Fruit fly (Drosophila melanogaster) whole organism, embryonic: Measurements from ENCODE around the gene Spn28B.

ENCODE experiments used
- C15 ChIP-seq: fragments of 200-800 bp; sonication (Bioruptor generic); IDR thresholded peaks from 3 replicates; pipeline ENCODE4 v1.3.6; 2022; ENCODE audit warnings: missing biosample characterization, missing genetic modification characterization
- CG10431 ChIP-seq: fragments of 200-800 bp; sonication (Bioruptor generic); optimal IDR thresholded peaks from 3 replicates; lab custom pipeline; 2018; ENCODE audit warnings: missing biosample characterization, mild to moderate bottlenecking, missing genetic modification characterization
- CG11093 ChIP-seq: fragments of 200-800 bp; sonication (Bioruptor generic); IDR thresholded peaks from 3 replicates; pipeline ENCODE4 v1.3.6; 2022; ENCODE audit warnings: missing biosample characterization, missing genetic modification characterization
- CG11504 ChIP-seq: fragments of 200-800 bp; sonication (Bioruptor generic); optimal IDR thresholded peaks from 3 replicates; lab custom pipeline; 2019; ENCODE audit warnings: missing biosample characterization, mild to moderate bottlenecking, missing genetic modification characterization, moderate library complexity
- CG12104 ChIP-seq: fragments of 200-800 bp; sonication (Bioruptor generic); optimal IDR thresholded peaks from 3 replicates; lab custom pipeline; 2016; ENCODE audit warnings: missing biosample characterization, missing genetic modification characterization
- CG18262 ChIP-seq: fragments of 200-800 bp; optimal IDR thresholded peaks from 3 replicates; lab custom pipeline; 2019; ENCODE audit warnings: missing biosample characterization, mild to moderate bottlenecking, missing genetic modification characterization, moderate library complexity
- CG2875 ChIP-seq: fragments of 200-800 bp; sonication (Bioruptor generic); optimal IDR thresholded peaks from 2 replicates; lab custom pipeline; 2017; ENCODE audit warnings: missing biosample characterization, mild to moderate bottlenecking, missing genetic modification characterization, missing genetic modification reagents
- CG3407 ChIP-seq: fragments of 200-800 bp; sonication (Bioruptor generic); optimal IDR thresholded peaks from 2 replicates; lab custom pipeline; 2018; ENCODE audit warnings: missing biosample characterization, mild to moderate bottlenecking, missing genetic modification characterization
- CG3726 ChIP-seq: fragments of 200-800 bp; sonication (Bioruptor generic); IDR thresholded peaks from 3 replicates; pipeline ENCODE4, ENCODE4 v1.3.6; 2022; ENCODE audit warnings: missing biosample characterization, missing genetic modification characterization
- CG4854 ChIP-seq: fragments of 200-800 bp; sonication (Bioruptor generic); optimal IDR thresholded peaks from 2 replicates; lab custom pipeline; 2016; ENCODE audit warnings: missing biosample characterization, missing genetic modification characterization, inconsistent platforms
- CG5245 ChIP-seq: fragments of 200-800 bp; sonication (Bioruptor generic); optimal IDR thresholded peaks from 3 replicates; lab custom pipeline; 2016; ENCODE audit warnings: missing biosample characterization, missing genetic modification characterization
- CG6791 ChIP-seq: fragments of 200-800 bp; sonication (Bioruptor generic); IDR thresholded peaks from 3 replicates; pipeline ENCODE4 v1.3.6; 2022; ENCODE audit warnings: missing biosample characterization, missing genetic modification characterization; ENCODE audit not compliant: partially characterized antibody
- CG6813 ChIP-seq: fragments of 200-800 bp; sonication (Bioruptor generic); optimal IDR thresholded peaks from 2 replicates; lab custom pipeline; 2017; ENCODE audit warnings: missing biosample characterization, missing genetic modification characterization, mild to moderate bottlenecking, moderate library complexity, missing genetic modification reagents
- CG7372 ChIP-seq: fragments of 200-800 bp; sonication (Bioruptor generic); IDR thresholded peaks from 2 replicates; pipeline ENCODE4 v1.3.6; 2022; ENCODE audit warnings: missing biosample characterization, missing genetic modification characterization
- CG7987 ChIP-seq: fragments of 200-800 bp; sonication (Bioruptor generic); optimal IDR thresholded peaks from 2 replicates; lab custom pipeline; 2018; ENCODE audit warnings: missing biosample characterization, mild to moderate bottlenecking, missing genetic modification characterization, moderate library complexity
- CG8359 ChIP-seq: fragments of 200-800 bp; sonication (Bioruptor generic); optimal IDR thresholded peaks from 2 replicates; lab custom pipeline; 2017; ENCODE audit warnings: missing biosample characterization, mild to moderate bottlenecking, missing genetic modification characterization, borderline replicate concordance
- CG8478 ChIP-seq: fragments of >200 bp; optimal IDR thresholded peaks from 2 replicates; lab custom pipeline; 2018
- CoRest ChIP-seq: fragments of 200-800 bp; sonication (Bioruptor generic); optimal IDR thresholded peaks from 3 replicates; lab custom pipeline; 2018; ENCODE audit warnings: missing biosample characterization, mild to moderate bottlenecking, missing genetic modification characterization, moderate library complexity
- Dbx ChIP-seq: fragments of 200-800 bp; sonication (Bioruptor generic); IDR thresholded peaks from 3 replicates; pipeline ENCODE4 v1.3.6; 2022; ENCODE audit warnings: missing biosample characterization, missing genetic modification characterization
- Dref ChIP-seq: fragments of 200-800 bp; sonication (Bioruptor generic); IDR thresholded peaks from 2 replicates; pipeline ENCODE4 v1.3.6; 2022; ENCODE audit warnings: missing biosample characterization, missing genetic modification characterization
- ERR ChIP-seq: fragments of 200-800 bp; sonication (Bioruptor generic); optimal IDR thresholded peaks from 2 replicates; lab custom pipeline; 2016; ENCODE audit warnings: missing biosample characterization, missing genetic modification characterization
- Fer1 ChIP-seq: fragments of 200-800 bp; sonication (Bioruptor generic); optimal IDR thresholded peaks from 2 replicates; lab custom pipeline; 2017; ENCODE audit warnings: missing biosample characterization, mild to moderate bottlenecking, missing genetic modification characterization
- Hand ChIP-seq: fragments of 200-800 bp; sonication (Bioruptor generic); optimal IDR thresholded peaks from 2 replicates; lab custom pipeline; 2017; ENCODE audit warnings: mild to moderate bottlenecking, missing biosample characterization, missing genetic modification reagents, missing genetic modification characterization
- MESR4 ChIP-seq: fragments of 200-800 bp; sonication (Bioruptor generic); optimal IDR thresholded peaks from 2 replicates; lab custom pipeline; 2018; ENCODE audit warnings: missing biosample characterization, mild to moderate bottlenecking, missing genetic modification characterization, moderate library complexity
- Six4 ChIP-seq: fragments of 200-800 bp; sonication (Bioruptor generic); optimal IDR thresholded peaks from 2 replicates; lab custom pipeline; 2016; ENCODE audit warnings: missing biosample characterization, missing genetic modification characterization
- Sox100B ChIP-seq: fragments of 200-800 bp; sonication (Bioruptor generic); optimal IDR thresholded peaks from 3 replicates; lab custom pipeline; 2018; ENCODE audit warnings: missing biosample characterization, mild to moderate bottlenecking, missing genetic modification characterization
- Usf ChIP-seq: fragments of 200-800 bp; sonication (Bioruptor generic); optimal IDR thresholded peaks from 2 replicates; lab custom pipeline; 2017; ENCODE audit warnings: missing genotype, missing biosample characterization, missing genetic modification characterization
- Vsx1 ChIP-seq: fragments of 200-800 bp; sonication (Bioruptor generic); optimal IDR thresholded peaks from 2 replicates; lab custom pipeline; 2017; ENCODE audit warnings: missing biosample characterization, mild to moderate bottlenecking, missing genetic modification characterization, missing genetic modification reagents
- abd-A ChIP-seq: fragments of 200-800 bp; sonication (Bioruptor generic); optimal IDR thresholded peaks from 3 replicates; lab custom pipeline; 2019; ENCODE audit warnings: missing biosample characterization, mild to moderate bottlenecking, missing genetic modification characterization, moderate library complexity
- crp ChIP-seq, 2 experiments: fragments of 200-800 bp; sonication (Bioruptor generic); optimal IDR thresholded peaks; 2 replicates in 1 of 2; 3 replicates in 1 of 2; lab custom pipeline; 2017; ENCODE audit warnings: missing biosample characterization in 2 of 2, missing genetic modification characterization in 2 of 2, mild to moderate bottlenecking in 1 of 2, moderate library complexity in 1 of 2
- dimm ChIP-seq: fragments of 200-800 bp; sonication (Bioruptor generic); IDR thresholded peaks from 2 replicates; pipeline ENCODE4 v1.3.6; 2022; ENCODE audit warnings: missing biosample characterization, missing genetic modification characterization
- eve ChIP-seq, 2 experiments: fragments of >200 bp; optimal IDR thresholded peaks; 2 replicates each; lab custom pipeline; 2017; ENCODE audit warnings: missing biosample characterization in 2 of 2, missing genetic modification characterization in 2 of 2
- gro ChIP-seq: fragments of 200-800 bp; sonication (Bioruptor generic); optimal IDR thresholded peaks from 2 replicates; lab custom pipeline; 2016; ENCODE audit warnings: missing biosample characterization, missing genetic modification characterization
- hbn ChIP-seq: fragments of 200-800 bp; sonication (Bioruptor generic); IDR thresholded peaks from 2 replicates; pipeline ENCODE4 v1.3.6; 2022; ENCODE audit warnings: missing biosample characterization, missing genetic modification characterization; ENCODE audit not compliant: partially characterized antibody
- hth ChIP-seq: fragments of >200 bp; optimal IDR thresholded peaks from 2 replicates; lab custom pipeline; 2017; ENCODE audit warnings: inconsistent platforms
- ind ChIP-seq: fragments of 200-800 bp; sonication (Bioruptor generic); optimal IDR thresholded peaks from 3 replicates; lab custom pipeline; 2016; ENCODE audit warnings: missing biosample characterization, missing genetic modification characterization
- lola ChIP-seq, 3 experiments: fragments of >200 bp in 2 of 3; fragments of 200-800 bp in 1 of 3; sonication (Bioruptor generic) in 1 of 3; optimal IDR thresholded peaks; 2 replicates each; lab custom pipeline; 2017 to 2019; ENCODE audit warnings: missing biosample characterization in 3 of 3, missing genetic modification characterization in 3 of 3, mild to moderate bottlenecking in 1 of 3, moderate library complexity in 1 of 3
- nau ChIP-seq: fragments of 200-800 bp; sonication (Bioruptor generic); optimal IDR thresholded peaks from 3 replicates; lab custom pipeline; 2017; ENCODE audit warnings: missing biosample characterization, mild to moderate bottlenecking, missing genetic modification characterization, missing genetic modification reagents
- oc ChIP-seq: fragments of 200-800 bp; sonication (Bioruptor generic); optimal IDR thresholded peaks from 2 replicates; lab custom pipeline; 2018; ENCODE audit warnings: missing biosample characterization, mild to moderate bottlenecking, missing genetic modification characterization, moderate library complexity
- phol ChIP-seq: fragments of 200-800 bp; sonication (Bioruptor generic); optimal IDR thresholded peaks from 3 replicates; lab custom pipeline; 2018; ENCODE audit warnings: missing biosample characterization, mild to moderate bottlenecking, missing genetic modification characterization, moderate library complexity
- ranshi ChIP-seq: fragments of 200-800 bp; sonication (Bioruptor generic); IDR thresholded peaks from 2 replicates; pipeline ENCODE4 v1.3.6; 2022; ENCODE audit warnings: missing biosample characterization, missing genetic modification characterization
- rib ChIP-seq: fragments of 200-800 bp; sonication (Bioruptor generic); IDR thresholded peaks from 2 replicates; pipeline ENCODE4 v1.3.6; 2022; ENCODE audit warnings: missing biosample characterization, missing genetic modification characterization
- seq ChIP-seq: fragments of 200-800 bp; sonication (Bioruptor generic); IDR thresholded peaks from 2 replicates; pipeline ENCODE4 v1.3.6; 2022; ENCODE audit warnings: missing biosample characterization, missing genetic modification characterization
- tll ChIP-seq, 2 experiments: fragments of 200-800 bp in 1 of 2; fragments of >200 bp in 1 of 2; sonication (Bioruptor generic) in 1 of 2; optimal IDR thresholded peaks; 2 replicates each; lab custom pipeline; 2017 to 2019; ENCODE audit warnings: missing biosample characterization in 2 of 2, missing genetic modification characterization in 2 of 2, mild to moderate bottlenecking in 1 of 2, moderate library complexity in 1 of 2
- tup ChIP-seq: fragments of 200-800 bp; sonication (Bioruptor generic); optimal IDR thresholded peaks from 2 replicates; lab custom pipeline; 2016; ENCODE audit warnings: missing biosample characterization, mild to moderate bottlenecking, missing genetic modification characterization, moderate library complexity
- twi ChIP-seq: fragments of 200-800 bp; optimal IDR thresholded peaks from 2 replicates; lab custom pipeline; 2019; ENCODE audit warnings: missing biosample characterization, mild to moderate bottlenecking, missing genetic modification characterization, moderate library complexity
- unc-4 ChIP-seq: fragments of 200-800 bp; sonication (Bioruptor generic); IDR thresholded peaks from 2 replicates; pipeline ENCODE4 v1.3.6; 2022; ENCODE audit warnings: missing biosample characterization, missing genetic modification characterization; ENCODE audit not compliant: partially characterized antibody
- vvl ChIP-seq: fragments of 200-800 bp; sonication (Bioruptor generic); IDR thresholded peaks from 2 replicates; pipeline ENCODE4 v1.3.6; 2022; ENCODE audit warnings: missing biosample characterization, missing genetic modification characterization
- zf30C ChIP-seq: fragments of 200-800 bp; sonication (Bioruptor generic); optimal IDR thresholded peaks from 3 replicates; lab custom pipeline; 2018; ENCODE audit warnings: missing biosample characterization, mild to moderate bottlenecking, missing genetic modification characterization

Gene Spn28B

dm6 chr2L:7532644-7533324 is 48.9 kb upstream of the Spn28B start (continued):
- TF ChIP-seq CG2875 (GFP tag; lab: Kevin White, UChicago) (no peak), phol (tag; lab: Kevin White, UChicago) (peak; percentile 68), twi (tag; lab: Kevin White, UChicago) (peak; percentile 37), nau (GFP tag; lab: Kevin White, UChicago) (no peak), dimm (no peak), Sox100B (GFP tag; lab: Kevin White, UChicago) (no peak), eve (GFP tag; optimal IDR thresholded peaks at IDR 0.05; lab: Kevin White, UChicago) (peak in 1 of 2 experiments; percentile 28), crp (GFP tag; optimal IDR thresholded peaks at IDR 0.05; lab: Kevin White, UChicago) (no peak), CG3407 (peak; percentile 33), tup (GFP tag; lab: Kevin White, UChicago) (no peak), Vsx1 (no peak), abd-A (tag; lab: Kevin White, UChicago) (no peak), Fer1 (GFP tag; lab: Kevin White, UChicago) (no peak), CG7372 (no peak), CG4854 (GFP tag; lab: Kevin White, UChicago) (no peak), CG7987 (GFP tag; lab: Kevin White, UChicago) (no peak), Hand (GFP tag; lab: Kevin White, UChicago) (no peak), Dbx (GFP tag; lab: Robert Waterston, UW) (no peak), CG5245 (GFP tag; lab: Kevin White, UChicago) (peak; percentile 3), unc-4 (GFP tag; lab: Robert Waterston, UW) (no peak), Six4 (GFP tag; lab: Kevin White, UChicago) (peak; percentile 12), oc (tag; lab: Kevin White, UChicago) (peak; percentile 49), tll (GFP tag; optimal IDR thresholded peaks at IDR 0.05; lab: Kevin White, UChicago) (peak in 1 of 2 experiments; percentile 89), ranshi (GFP tag; lab: Robert Waterston, UW) (no peak), gro (no peak), Dref (GFP tag; lab: Robert Waterston, UW) (no peak), CG11093 (GFP tag; lab: Robert Waterston, UW) (no peak), MESR4 (no peak), CG6791 (no peak), hbn (GFP tag; lab: Robert Waterston, UW) (no peak), rib (GFP tag; lab: Robert Waterston, UW) (no peak), CG8478 (lab: Kevin White, UChicago) (no peak), CG12104 (no peak), vvl (GFP tag; lab: Robert Waterston, UW) (no peak), seq (GFP tag; lab: Robert Waterston, UW) (no peak), CG10431 (GFP tag; lab: Kevin White, UChicago) (no peak), hth (no peak), CG8359 (GFP tag; lab: Kevin White, UChicago) (no peak), CoRest (tag; lab: Kevin White, UChicago) (peak; percentile 34), ind (GFP tag; lab: Kevin White, UChicago) (no peak), CG6813 (no peak), Usf (GFP tag; lab: Kevin White, UChicago) (no peak), CG3726 (GFP tag; lab: Robert Waterston, UW) (no peak), lola (GFP tag; optimal IDR thresholded peaks at IDR 0.05; lab: Kevin White, UChicago) (peak in 1 of 3 experiments; percentile 86), ERR (GFP tag; lab: Kevin White, UChicago) (no peak), CG18262 (tag; lab: Kevin White, UChicago) (peak; percentile 85), C15 (GFP tag; lab: Robert Waterston, UW) (no peak), CG11504 (peak; percentile 49), zf30C (peak; percentile 86)
